Worm (Caenorhabditis elegans): Measurements from ENCODE around the gene W07G4.2.
A peak's percentile ranks its signal among the peaks of the same experiment; 100 is the strongest.

Gene W07G4.2

ce11 chrV:13003378-13003777 is 33.0 kb downstream of the W07G4.2 start (continued):
- peak; percentile 52 for TF ChIP-seq pros-1 (tag; optimal IDR thresholded peaks at IDR 0.05)
- no peak for TF ChIP-seq ceh-30 (tag; optimal IDR thresholded peaks at IDR 0.05)
- peak; percentile 80 for TF ChIP-seq gmeb-2 (tag; optimal IDR thresholded peaks at IDR 0.05)
- peak; percentile 78 for TF ChIP-seq madf-2 (tag; optimal IDR thresholded peaks at IDR 0.05)
- TF ChIP-seq syd-9 (tag; optimal IDR thresholded peaks at IDR 0.05), result peak; percentile 86
- peak; percentile 55 for TF ChIP-seq ahr-1 (tag; optimal IDR thresholded peaks at IDR 0.05)
- peak; percentile 57 for TF ChIP-seq unc-42 (tag; optimal IDR thresholded peaks at IDR 0.05)
- TF ChIP-seq ceh-31 (tag; optimal IDR thresholded peaks at IDR 0.05), result peak; percentile 67
- TF ChIP-seq tbx-2 (tag; optimal IDR thresholded peaks at IDR 0.05), result peak; percentile 83
- peak; percentile 84 for TF ChIP-seq T23F11.4 (GFP tag; optimal IDR thresholded peaks at IDR 0.05)
- peak; percentile 71 for TF ChIP-seq sox-2 (GFP tag; IDR thresholded peaks at IDR 0.05)
- peak; percentile 68 for TF ChIP-seq K09A11.1 (tag; optimal IDR thresholded peaks at IDR 0.05; ENCODE audit: insufficient read depth)
- peak; percentile 90 for TF ChIP-seq ztf-16 (tag; optimal IDR thresholded peaks at IDR 0.05)
- peak; percentile 45 for TF ChIP-seq zip-5 (tag; optimal IDR thresholded peaks at IDR 0.05)
- peak; percentile 83 for TF ChIP-seq C08G9.2 (tag; optimal IDR thresholded peaks at IDR 0.05)
- TF ChIP-seq rnt-1 (tag; optimal IDR thresholded peaks at IDR 0.05), result peak; percentile 76
- peak; percentile 65 for TF ChIP-seq ref-2 (tag; optimal IDR thresholded peaks at IDR 0.05)
- peak; percentile 62 for TF ChIP-seq pqm-1 (tag; optimal IDR thresholded peaks at IDR 0.05)
- TF ChIP-seq Y22D7AL.16 (tag; optimal IDR thresholded peaks at IDR 0.05), result peak; percentile 91
- TF ChIP-seq hlh-6 (tag; optimal IDR thresholded peaks at IDR 0.05), result peak; percentile 82
- TF ChIP-seq dmd-4 (tag; optimal IDR thresholded peaks at IDR 0.05; ENCODE audit: borderline replicate concordance), result peak; percentile 82
- peak; percentile 83 for TF ChIP-seq ceh-19 (GFP tag; optimal IDR thresholded peaks at IDR 0.05)
- peak; percentile 86 for TF ChIP-seq K02D7.2 (tag; optimal IDR thresholded peaks at IDR 0.05)
- peak; percentile 27 for TF ChIP-seq hlh-15 (tag; optimal IDR thresholded peaks at IDR 0.05)
- TF ChIP-seq pat-9 (tag; optimal IDR thresholded peaks at IDR 0.05), result peak; percentile 89
- peak; percentile 86 for TF ChIP-seq ceh-34 (tag; optimal IDR thresholded peaks at IDR 0.05)

ce11 chrV:13002070-13002469 is 34.3 kb downstream of the W07G4.2 start, which contains the start of gene inft-2:
Gene inft-2, plus strand, starts transcription at chrV:13002317.
- TF ChIP-seq ceh-34 (tag; optimal IDR thresholded peaks at IDR 0.05) (no peak), lin-11 (tag; optimal IDR thresholded peaks at IDR 0.05) (no peak), ceh-31 (tag; optimal IDR thresholded peaks at IDR 0.05) (no peak), pqm-1 (tag; optimal IDR thresholded peaks at IDR 0.05) (no peak), tbx-2 (tag; optimal IDR thresholded peaks at IDR 0.05) (no peak), mec-3 (tag; optimal IDR thresholded peaks at IDR 0.05; ENCODE audit: borderline replicate concordance) (no peak), ceh-9 (tag; optimal IDR thresholded peaks at IDR 0.05) (no peak), pha-4 (tag; optimal IDR thresholded peaks at IDR 0.05) (no peak), pag-3 (tag; optimal IDR thresholded peaks at IDR 0.05; ENCODE audit: borderline replicate concordance) (no peak), rnt-1 (tag; optimal IDR thresholded peaks at IDR 0.05) (no peak), pax-1 (tag; optimal IDR thresholded peaks at IDR 0.05) (no peak), ceh-45 (GFP tag; IDR thresholded peaks at IDR 0.05) (no peak), elt-4 (tag; optimal IDR thresholded peaks at IDR 0.05) (no peak), ref-2 (tag; optimal IDR thresholded peaks at IDR 0.05) (no peak)

ce11 chrV:13000068-13000467 is 36.3 kb downstream of the W07G4.2 start:
- no peak for TF ChIP-seq nhr-11 (tag; optimal IDR thresholded peaks at IDR 0.05)
- TF ChIP-seq ttx-3 (tag; optimal IDR thresholded peaks at IDR 0.05), result no peak
- no peak for TF ChIP-seq K02D7.2 (tag; optimal IDR thresholded peaks at IDR 0.05)
- TF ChIP-seq ceh-48 (tag; optimal IDR thresholded peaks at IDR 0.05), result no peak
- TF ChIP-seq C38D4.7 (GFP tag; optimal IDR thresholded peaks at IDR 0.05), result no peak
- no peak for TF ChIP-seq ama-1 (optimal IDR thresholded peaks at IDR 0.05)
- TF ChIP-seq ceh-9 (tag; optimal IDR thresholded peaks at IDR 0.05), result no peak
- TF ChIP-seq pag-3 (tag; optimal IDR thresholded peaks at IDR 0.05; ENCODE audit: borderline replicate concordance), result no peak
- no peak for TF ChIP-seq unc-55 (GFP tag; optimal IDR thresholded peaks at IDR 0.05)
- TF ChIP-seq fkh-6 (tag; optimal IDR thresholded peaks at IDR 0.05), result no peak
- no peak for TF ChIP-seq elt-2 (tag; optimal IDR thresholded peaks at IDR 0.05)
- no peak for TF ChIP-seq hlh-15 (tag; optimal IDR thresholded peaks at IDR 0.05)
- TF ChIP-seq odd-2 (tag; optimal IDR thresholded peaks at IDR 0.05), result no peak
- no peak for TF ChIP-seq pha-2 (tag; optimal IDR thresholded peaks at IDR 0.05)
- no peak for TF ChIP-seq F13H6.1 (tag; optimal IDR thresholded peaks at IDR 0.05)
- TF ChIP-seq ceh-31 (tag; optimal IDR thresholded peaks at IDR 0.05), result no peak
